Fruit fly (Drosophila melanogaster) whole organism, embryonic: ENCODE data around the gene Nup153.

Experiments
- Abd-B ChIP-seq: fragments of 200-800 bp; sonication (Bioruptor generic); optimal IDR thresholded peaks from 2 replicates; lab custom pipeline; 2018; ENCODE audit warnings: missing biosample characterization, mild to moderate bottlenecking, missing genetic modification characterization, moderate library complexity
- Ada2b ChIP-seq: fragments of 200-800 bp; sonication (Bioruptor generic); IDR thresholded peaks from 2 replicates; pipeline ENCODE4 v1.3.6; 2022; ENCODE audit warnings: missing biosample characterization, missing genetic modification characterization
- Awh ChIP-seq: fragments of 200-800 bp; sonication (Bioruptor generic); IDR thresholded peaks from 2 replicates; pipeline ENCODE4, ENCODE4 v1.3.6; 2022; ENCODE audit warnings: missing biosample characterization, missing genetic modification characterization
- B-H1 ChIP-seq: fragments of 200-800 bp; sonication (Bioruptor generic); IDR thresholded peaks from 3 replicates; pipeline ENCODE4 v1.3.6; 2022; ENCODE audit warnings: missing biosample characterization, missing genetic modification characterization
- CG10267 ChIP-seq: fragments of 200-800 bp; sonication (Bioruptor generic); optimal IDR thresholded peaks from 2 replicates; lab custom pipeline; 2018; ENCODE audit warnings: missing biosample characterization, mild to moderate bottlenecking, missing genetic modification characterization, moderate library complexity
- CG11504 ChIP-seq: fragments of 200-800 bp; sonication (Bioruptor generic); optimal IDR thresholded peaks from 3 replicates; lab custom pipeline; 2019; ENCODE audit warnings: missing biosample characterization, mild to moderate bottlenecking, missing genetic modification characterization, moderate library complexity
- CG11723 ChIP-seq: fragments of 200-800 bp; sonication (Bioruptor generic); optimal IDR thresholded peaks from 2 replicates; lab custom pipeline; 2017; ENCODE audit warnings: missing biosample characterization, mild to moderate bottlenecking, missing genetic modification characterization
- CG12104 ChIP-seq: fragments of 200-800 bp; sonication (Bioruptor generic); optimal IDR thresholded peaks from 3 replicates; lab custom pipeline; 2016; ENCODE audit warnings: missing biosample characterization, missing genetic modification characterization
- CG12744 ChIP-seq: fragments of 200-800 bp; sonication (Bioruptor generic); optimal IDR thresholded peaks from 2 replicates; lab custom pipeline; 2016; ENCODE audit warnings: missing biosample characterization, missing genetic modification characterization
- CG17361 ChIP-seq: fragments of 200-800 bp; sonication (Bioruptor generic); IDR thresholded peaks from 3 replicates; pipeline ENCODE4 v1.3.6; 2022; ENCODE audit warnings: missing biosample characterization, missing genetic modification characterization
- CG18011 ChIP-seq: fragments of 200-800 bp; sonication (Bioruptor generic); optimal IDR thresholded peaks from 2 replicates; lab custom pipeline; 2017; ENCODE audit warnings: missing biosample characterization, missing genetic modification characterization, mild to moderate bottlenecking, moderate library complexity, missing genotype
- CG2712 ChIP-seq: fragments of 200-800 bp; optimal IDR thresholded peaks from 3 replicates; lab custom pipeline; 2019; ENCODE audit warnings: missing biosample characterization, mild to moderate bottlenecking, missing genetic modification characterization, moderate library complexity
- CG32532 ChIP-seq: fragments of 200-800 bp; sonication (Bioruptor generic); IDR thresholded peaks from 2 replicates; pipeline ENCODE4 v1.3.6; 2022; ENCODE audit warnings: missing biosample characterization, missing genetic modification characterization
- CG32772 ChIP-seq: fragments of 200-800 bp; sonication (Bioruptor generic); IDR thresholded peaks from 2 replicates; pipeline ENCODE4 v1.3.6; 2022; ENCODE audit warnings: missing biosample characterization, missing genetic modification characterization
- CG3281 ChIP-seq: fragments of 200-800 bp; sonication (Bioruptor generic); optimal IDR thresholded peaks from 3 replicates; lab custom pipeline; 2017; ENCODE audit warnings: missing biosample characterization, mild to moderate bottlenecking, missing genetic modification characterization
- CG3847 ChIP-seq: fragments of 200-800 bp; sonication (Bioruptor generic); IDR thresholded peaks from 2 replicates; pipeline ENCODE4 v1.3.6; 2022; ENCODE audit warnings: missing biosample characterization, missing genetic modification characterization
- CG6765 ChIP-seq: fragments of 200-800 bp; sonication (Bioruptor generic); optimal IDR thresholded peaks from 3 replicates; lab custom pipeline; 2017; ENCODE audit warnings: missing biosample characterization, mild to moderate bottlenecking, missing genetic modification characterization
- CG6854 ChIP-seq: fragments of 200-800 bp; sonication (Bioruptor generic); optimal IDR thresholded peaks from 3 replicates; lab custom pipeline; 2017; ENCODE audit warnings: missing biosample characterization, mild to moderate bottlenecking, missing genetic modification characterization
- CG7745 ChIP-seq: fragments of 200-800 bp; sonication (Bioruptor generic); optimal IDR thresholded peaks from 2 replicates; lab custom pipeline; 2018; ENCODE audit warnings: missing biosample characterization, mild to moderate bottlenecking, missing genetic modification characterization, moderate library complexity
- CG7987 ChIP-seq: fragments of 200-800 bp; sonication (Bioruptor generic); optimal IDR thresholded peaks from 2 replicates; lab custom pipeline; 2018; ENCODE audit warnings: missing biosample characterization, mild to moderate bottlenecking, missing genetic modification characterization, moderate library complexity
- CG8924 ChIP-seq: fragments of 200-800 bp; optimal IDR thresholded peaks from 3 replicates; lab custom pipeline; 2019; ENCODE audit warnings: missing biosample characterization, mild to moderate bottlenecking, missing genetic modification characterization, moderate library complexity
- CHES-1-like ChIP-seq: fragments of 200-800 bp; sonication (Bioruptor generic); optimal IDR thresholded peaks from 2 replicates; lab custom pipeline; 2016; ENCODE audit warnings: missing biosample characterization, missing genetic modification characterization
- D19A ChIP-seq: fragments of 200-800 bp; optimal IDR thresholded peaks from 3 replicates; lab custom pipeline; 2019; ENCODE audit warnings: missing biosample characterization, mild to moderate bottlenecking, missing genetic modification characterization, moderate library complexity
- Doc2 ChIP-seq: fragments of 200-800 bp; sonication (Bioruptor generic); IDR thresholded peaks from 2 replicates; pipeline ENCODE4 v1.3.6; 2022; ENCODE audit warnings: missing biosample characterization, missing genetic modification characterization
- ERR ChIP-seq: fragments of 200-800 bp; sonication (Bioruptor generic); optimal IDR thresholded peaks from 2 replicates; lab custom pipeline; 2016; ENCODE audit warnings: missing biosample characterization, missing genetic modification characterization
- Hmr ChIP-seq: fragments of 200-800 bp; sonication (Bioruptor generic); optimal IDR thresholded peaks from 3 replicates; lab custom pipeline; 2017; ENCODE audit warnings: mild to moderate bottlenecking, missing biosample characterization, missing genetic modification reagents, missing genetic modification characterization
- Meics ChIP-seq: fragments of 200-800 bp; sonication (Bioruptor generic); optimal IDR thresholded peaks from 2 replicates; lab custom pipeline; 2017; ENCODE audit warnings: missing biosample characterization, mild to moderate bottlenecking, missing genetic modification characterization
- Myb ChIP-seq: fragments of 200-800 bp; sonication (Bioruptor generic); optimal IDR thresholded peaks from 2 replicates; lab custom pipeline; 2016; ENCODE audit warnings: missing biosample characterization, missing genetic modification characterization
- NK7.1 ChIP-seq: fragments of 200-800 bp; sonication (Bioruptor generic); optimal IDR thresholded peaks from 3 replicates; lab custom pipeline; 2016; ENCODE audit warnings: missing biosample characterization, missing genetic modification characterization
- PHDP ChIP-seq: fragments of 200-800 bp; sonication (Bioruptor generic); optimal IDR thresholded peaks from 3 replicates; lab custom pipeline; 2018; ENCODE audit warnings: missing biosample characterization, mild to moderate bottlenecking, missing genetic modification characterization, moderate library complexity
- Pdp1 ChIP-seq, 2 experiments: fragments of 200-800 bp; sonication (Bioruptor generic); optimal IDR thresholded peaks; 3 replicates each; lab custom pipeline; 2016; ENCODE audit warnings: missing biosample characterization in 2 of 2, missing genetic modification characterization in 2 of 2, mild to moderate bottlenecking in 1 of 2, moderate library complexity in 1 of 2
- Ravus ChIP-seq: fragments of 200-800 bp; sonication (Bioruptor generic); IDR thresholded peaks from 2 replicates; pipeline ENCODE4 v1.3.6; 2022; ENCODE audit warnings: missing biosample characterization, missing genetic modification characterization
- Xbp1 ChIP-seq: fragments of 200-800 bp; sonication (Bioruptor generic); optimal IDR thresholded peaks from 3 replicates; lab custom pipeline; 2016; ENCODE audit warnings: missing biosample characterization, mild to moderate bottlenecking, missing genetic modification characterization
- bbx ChIP-seq: fragments of 200-800 bp; sonication (Bioruptor generic); IDR thresholded peaks from 2 replicates; pipeline ENCODE4 v1.3.6; 2022; ENCODE audit warnings: missing biosample characterization, missing genetic modification characterization; ENCODE audit not compliant: partially characterized antibody
- btn ChIP-seq: fragments of 200-800 bp; sonication (Bioruptor generic); optimal IDR thresholded peaks from 2 replicates; lab custom pipeline; 2016; ENCODE audit warnings: missing biosample characterization, missing genetic modification characterization
- cas ChIP-seq: fragments of 200-800 bp; sonication (Bioruptor generic); IDR thresholded peaks from 2 replicates; pipeline ENCODE4 v1.3.6; 2022; ENCODE audit warnings: missing biosample characterization, missing genetic modification characterization
- chinmo ChIP-seq: fragments of 200-800 bp; sonication (Bioruptor generic); IDR thresholded peaks from 4 replicates; pipeline ENCODE4 v1.3.6; 2022; ENCODE audit warnings: missing biosample characterization, missing genetic modification characterization; ENCODE audit not compliant: partially characterized antibody
- dysf ChIP-seq: fragments of 200-800 bp; sonication (Bioruptor generic); IDR thresholded peaks from 3 replicates; pipeline ENCODE4 v1.3.6; 2022; ENCODE audit warnings: missing biosample characterization, missing genetic modification characterization
- ems ChIP-seq: fragments of 200-800 bp; sonication (Bioruptor generic); optimal IDR thresholded peaks from 3 replicates; lab custom pipeline; 2016; ENCODE audit warnings: missing biosample characterization, missing genetic modification characterization
- fd102C ChIP-seq: fragments of 200-800 bp; sonication (Bioruptor generic); optimal IDR thresholded peaks from 2 replicates; lab custom pipeline; 2018; ENCODE audit warnings: missing biosample characterization, mild to moderate bottlenecking, missing genetic modification characterization, moderate library complexity
- fd64A ChIP-seq: fragments of 200-800 bp; sonication (Bioruptor generic); optimal IDR thresholded peaks from 3 replicates; lab custom pipeline; 2018; ENCODE audit warnings: missing biosample characterization, mild to moderate bottlenecking, missing genetic modification characterization
- grn ChIP-seq: fragments of 200-800 bp; sonication (Bioruptor generic); optimal IDR thresholded peaks from 3 replicates; lab custom pipeline; 2017; ENCODE audit warnings: missing biosample characterization, missing genetic modification characterization
- hb ChIP-seq: fragments of 200-800 bp; sonication (Bioruptor generic); IDR thresholded peaks from 3 replicates; pipeline ENCODE4 v1.3.6; 2022; ENCODE audit warnings: missing biosample characterization, missing genetic modification characterization; ENCODE audit not compliant: partially characterized antibody
- hkb ChIP-seq, 2 experiments: fragments of 200-800 bp in 1 of 2; fragments of >200 bp in 1 of 2; sonication (Bioruptor generic) in 1 of 2; IDR thresholded peaks in 1 of 2; optimal IDR thresholded peaks in 1 of 2; 2 replicates each; pipeline versions ENCODE4 v1.3.6 to Lab custom; 2017 to 2022; ENCODE audit warnings: missing biosample characterization in 1 of 2, missing genetic modification characterization in 1 of 2
- lilli ChIP-seq: fragments of 200-800 bp; sonication (Bioruptor generic); optimal IDR thresholded peaks from 3 replicates; lab custom pipeline; 2016; ENCODE audit warnings: missing biosample characterization, missing genetic modification characterization
- psq ChIP-seq: fragments of 200-800 bp; sonication (Bioruptor generic); optimal IDR thresholded peaks from 2 replicates; lab custom pipeline; 2017; ENCODE audit warnings: missing biosample characterization, missing genetic modification characterization
- scrt ChIP-seq: fragments of 200-800 bp; sonication (Bioruptor generic); optimal IDR thresholded peaks from 2 replicates; lab custom pipeline; 2018; ENCODE audit warnings: missing biosample characterization, mild to moderate bottlenecking, missing genetic modification characterization, moderate library complexity
- sima ChIP-seq: fragments of 200-800 bp; sonication (Bioruptor generic); optimal IDR thresholded peaks from 2 replicates; lab custom pipeline; 2016; ENCODE audit warnings: missing biosample characterization, missing genetic modification characterization
- slbo ChIP-seq: fragments of 200-800 bp; sonication (Bioruptor generic); IDR thresholded peaks from 2 replicates; pipeline ENCODE4 v1.3.6; 2022; ENCODE audit warnings: missing biosample characterization, missing genetic modification characterization
- tna ChIP-seq: fragments of 200-800 bp; sonication (Bioruptor generic); IDR thresholded peaks from 2 replicates; pipeline ENCODE4 v1.3.6; 2022; ENCODE audit warnings: missing biosample characterization, missing genetic modification characterization; ENCODE audit not compliant: partially characterized antibody
- zf30C ChIP-seq: fragments of 200-800 bp; sonication (Bioruptor generic); optimal IDR thresholded peaks from 3 replicates; lab custom pipeline; 2018; ENCODE audit warnings: missing biosample characterization, mild to moderate bottlenecking, missing genetic modification characterization

The Nup153 gene

DNA sequence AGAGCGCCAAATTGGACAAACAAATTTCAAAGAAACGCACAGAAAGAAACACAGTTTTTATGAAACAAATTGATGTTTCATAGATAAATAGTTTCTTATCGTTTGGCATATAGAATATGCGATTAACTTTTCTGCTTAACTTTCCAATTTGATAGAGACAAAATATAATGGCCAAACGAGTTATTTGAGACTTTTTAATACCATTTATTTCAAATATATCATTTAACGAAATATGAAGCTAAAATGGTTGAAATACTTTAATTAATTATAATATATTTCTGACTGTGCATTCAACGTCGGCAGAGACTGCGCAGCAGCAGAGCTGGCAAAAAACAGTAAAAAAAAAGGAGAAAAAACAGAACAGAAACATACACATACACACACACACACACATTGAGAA lies 13.5 kb upstream of the Nup153 start (continued):
- TF ChIP-seq chinmo (no peak), tna (GFP tag; lab: Robert Waterston, UW) (no peak), CG12104 (no peak), NK7.1 (no peak), CG7987 (no peak), zf30C (GFP tag; lab: Kevin White, UChicago) (peak; percentile 25), Hmr (GFP tag; lab: Kevin White, UChicago) (peak; percentile 49), CG12744 (GFP tag; lab: Kevin White, UChicago) (no peak), cas (no peak), grn (GFP tag; lab: Kevin White, UChicago) (no peak), CG8924 (tag; lab: Kevin White, UChicago) (no peak), Awh (GFP tag; lab: Robert Waterston, UW) (no peak), D19A (no peak), CG11504 (tag; lab: Kevin White, UChicago) (peak; percentile 51), Ravus (GFP tag; lab: Robert Waterston, UW) (no peak), Abd-B (GFP tag; lab: Kevin White, UChicago) (no peak), Doc2 (GFP tag; lab: Robert Waterston, UW) (no peak), B-H1 (GFP tag; lab: Robert Waterston, UW) (no peak), CG10267 (tag; lab: Kevin White, UChicago) (peak; percentile 1), CG3847 (GFP tag; lab: Robert Waterston, UW) (no peak), sima (GFP tag; lab: Kevin White, UChicago) (no peak), bbx (no peak), hb (GFP tag; lab: Robert Waterston, UW) (no peak), hkb (optimal IDR thresholded peaks at IDR 0.05; lab: Kevin White, UChicago) (no peak), hkb (GFP tag; IDR thresholded peaks at IDR 0.05; lab: Robert Waterston, UW) (peak; percentile 45), CG11723 (GFP tag; lab: Kevin White, UChicago) (no peak), psq (GFP tag; lab: Kevin White, UChicago) (no peak), ERR (GFP tag; lab: Kevin White, UChicago) (no peak), CG6765 (GFP tag; lab: Kevin White, UChicago) (peak; percentile 16), Myb (GFP tag; lab: Kevin White, UChicago) (no peak), PHDP (tag; lab: Kevin White, UChicago) (peak; percentile 6), CG3281 (peak; percentile 32), scrt (peak; percentile 11), CG17361 (GFP tag; lab: Robert Waterston, UW) (0 out of 3 replicates have a peak, but pooled peaks have one; percentile 35), CG32532 (peak; percentile 55; the same call in 1 of the 2 replicates), Pdp1 (GFP tag; optimal IDR thresholded peaks at IDR 0.05; lab: Kevin White, UChicago) (no peak), CG6854 (GFP tag; lab: Kevin White, UChicago) (peak; percentile 5), lilli (peak; percentile 12), CG32772 (GFP tag; lab: Robert Waterston, UW) (no peak), ems (GFP tag; lab: Kevin White, UChicago) (no peak), CG18011 (no peak), Ada2b (GFP tag; lab: Robert Waterston, UW) (peak; percentile 44; the same call in 1 of the 2 replicates), Xbp1 (GFP tag; lab: Kevin White, UChicago) (peak; percentile 28), CHES-1-like (GFP tag; lab: Kevin White, UChicago) (no peak), CG2712 (tag; lab: Kevin White, UChicago) (peak; percentile 5), slbo (GFP tag; lab: Robert Waterston, UW) (no peak), fd102C (GFP tag; lab: Kevin White, UChicago) (no peak), dysf (GFP tag; lab: Robert Waterston, UW) (peak; percentile 52; the same call in 2 of the 3 replicates), btn (GFP tag; lab: Kevin White, UChicago) (no peak), fd64A (GFP tag; lab: Kevin White, UChicago) (no peak), Meics (GFP tag; lab: Kevin White, UChicago) (peak; percentile 45), CG7745 (tag; lab: Kevin White, UChicago) (no peak)
